Worm (Caenorhabditis elegans): Measurements from ENCODE around the gene nlp-36.

Gene nlp-36

ce11 chrIII:9500267-9500666 lies 11.7 kb downstream of the nlp-36 start, which contains the start of gene sod-4 (continued):
- no peak for TF ChIP-seq daf-19 (GFP tag; conservative IDR thresholded peaks at IDR 0.05)
- no peak for TF ChIP-seq unc-62 (GFP tag; optimal IDR thresholded peaks at IDR 0.05 in 1 of 2)
- TF ChIP-seq unc-62 (tag; optimal IDR thresholded peaks at IDR 0.05), result no peak
- TF ChIP-seq lsy-2 (tag; optimal IDR thresholded peaks at IDR 0.05), result no peak
- TF ChIP-seq mxl-3 (GFP tag; optimal IDR thresholded peaks at IDR 0.05), result peak; percentile 27
- peak; percentile 36 for TF ChIP-seq cey-2 (tag; optimal IDR thresholded peaks at IDR 0.05; ENCODE audit: borderline replicate concordance, insufficient read depth)
- TF ChIP-seq vab-7 (GFP tag; IDR thresholded peaks at IDR 0.05), result no peak
- TF ChIP-seq R02D3.7 (tag; optimal IDR thresholded peaks at IDR 0.05), result no peak
- TF ChIP-seq snpc-1.2 (GFP tag; IDR thresholded peaks at IDR 0.05), result no peak
- TF ChIP-seq ceh-32 (tag; optimal IDR thresholded peaks at IDR 0.05; ENCODE audit: poor library complexity), result no peak
- peak; percentile 10 for TF ChIP-seq mep-1 (tag; optimal IDR thresholded peaks at IDR 0.05)

ce11 chrIII:9501072-9501471 lies 12.5 kb downstream of the nlp-36 start:
- TF ChIP-seq unc-62 (GFP tag; optimal IDR thresholded peaks at IDR 0.05 in 1 of 2), result peak in 1 of 2 experiments; percentile 83
- TF ChIP-seq unc-62 (tag; optimal IDR thresholded peaks at IDR 0.05), result no peak
- peak; percentile 21 for TF ChIP-seq hlh-30 (tag; optimal IDR thresholded peaks at IDR 0.05; ENCODE audit: insufficient read depth)
- peak; percentile 42 for TF ChIP-seq mep-1 (tag; optimal IDR thresholded peaks at IDR 0.05)
- peak in 1 of 2 experiments; percentile 38 for TF ChIP-seq lsy-2 (tag; optimal IDR thresholded peaks at IDR 0.05)
- no peak for TF ChIP-seq tra-1 (GFP tag; IDR thresholded peaks at IDR 0.05)

DNA sequence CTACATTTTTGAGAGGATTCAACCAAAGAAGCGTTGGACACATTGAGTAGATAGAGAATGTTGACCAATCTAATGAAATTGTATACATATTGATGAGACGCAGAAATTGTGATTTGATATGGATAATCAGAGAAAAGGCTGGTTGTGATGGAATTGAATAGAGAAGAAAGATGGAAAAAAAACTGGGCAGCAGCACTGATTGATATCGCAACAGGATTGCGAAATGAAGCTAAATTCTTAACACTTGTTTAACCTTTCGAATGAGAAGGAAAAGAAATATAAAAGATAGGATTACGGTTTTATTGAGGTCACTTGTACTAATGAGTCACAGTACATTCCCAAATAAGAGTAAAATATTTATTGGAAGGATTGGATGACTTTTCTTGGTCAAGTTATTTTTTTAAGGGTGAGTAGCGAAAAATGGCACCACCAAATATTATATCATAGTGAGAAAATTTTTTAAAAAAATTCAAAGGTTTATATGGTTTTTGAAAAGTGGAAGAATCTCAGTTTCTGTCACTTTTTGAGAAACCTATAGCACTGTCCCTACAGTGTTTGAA lies 13.7 kb downstream of the nlp-36 start:
- TF ChIP-seq unc-62 (GFP tag; optimal IDR thresholded peaks at IDR 0.05 in 1 of 2) (peak in 1 of 2 experiments; percentile 96), unc-62 (tag; optimal IDR thresholded peaks at IDR 0.05) (no peak), mxl-3 (GFP tag; optimal IDR thresholded peaks at IDR 0.05) (peak; percentile 33), ztf-7 (tag; optimal IDR thresholded peaks at IDR 0.05) (no peak), unc-39 (tag; optimal IDR thresholded peaks at IDR 0.05) (no peak), ceh-28 (tag; optimal IDR thresholded peaks at IDR 0.05) (no peak), spr-1 (tag; optimal IDR thresholded peaks at IDR 0.05) (no peak), dve-1 (tag; optimal IDR thresholded peaks at IDR 0.05; ENCODE audit: insufficient read depth) (peak; percentile 10), lim-7 (GFP tag; IDR thresholded peaks at IDR 0.05) (no peak), nhr-6 (tag; optimal IDR thresholded peaks at IDR 0.05) (no peak), nhr-237 (tag; optimal IDR thresholded peaks at IDR 0.05) (no peak), nhr-28 (tag; optimal IDR thresholded peaks at IDR 0.05) (peak; percentile 65), lsy-2 (tag; optimal IDR thresholded peaks at IDR 0.05) (peak in 1 of 2 experiments; percentile 31), saeg-2 (GFP tag; IDR thresholded peaks at IDR 0.05) (no peak), nhr-41 (GFP tag; IDR thresholded peaks at IDR 0.05) (no peak), mdt-29 (GFP tag; IDR thresholded peaks at IDR 0.05) (no peak), tra-1 (GFP tag; IDR thresholded peaks at IDR 0.05) (no peak), dmd-8 (GFP tag; IDR thresholded peaks at IDR 0.05) (no peak), ZK546.5 (tag; optimal IDR thresholded peaks at IDR 0.05) (no peak), aha-1 (tag) (peak; percentile 85), mxl-2 (GFP tag; conservative IDR thresholded peaks at IDR 0.05) (no peak), lin-15B (tag; optimal IDR thresholded peaks at IDR 0.05) (no peak), hmg-1.1 (GFP tag; IDR thresholded peaks at IDR 0.05) (no peak), nhr-25 (tag; optimal IDR thresholded peaks at IDR 0.05; ENCODE audit: borderline replicate concordance, insufficient read depth) (peak; percentile 11), nhr-42 (GFP tag; IDR thresholded peaks at IDR 0.05) (no peak), daf-12 (tag; optimal IDR thresholded peaks at IDR 0.05) (no peak), arid-1 (GFP tag; conservative IDR thresholded peaks at IDR 0.05) (no peak), F44E2.7 (GFP tag; IDR thresholded peaks at IDR 0.05) (no peak), spr-3 (GFP tag; optimal IDR thresholded peaks at IDR 0.05) (no peak), lin-29 (GFP tag; IDR thresholded peaks at IDR 0.05) (no peak), aly-2 (tag; optimal IDR thresholded peaks at IDR 0.05) (no peak), F10B5.3 (tag; optimal IDR thresholded peaks at IDR 0.05) (no peak)
